Worm (Caenorhabditis elegans): ENCODE measurements around the gene srx-88.

Gene srx-88

DNA sequence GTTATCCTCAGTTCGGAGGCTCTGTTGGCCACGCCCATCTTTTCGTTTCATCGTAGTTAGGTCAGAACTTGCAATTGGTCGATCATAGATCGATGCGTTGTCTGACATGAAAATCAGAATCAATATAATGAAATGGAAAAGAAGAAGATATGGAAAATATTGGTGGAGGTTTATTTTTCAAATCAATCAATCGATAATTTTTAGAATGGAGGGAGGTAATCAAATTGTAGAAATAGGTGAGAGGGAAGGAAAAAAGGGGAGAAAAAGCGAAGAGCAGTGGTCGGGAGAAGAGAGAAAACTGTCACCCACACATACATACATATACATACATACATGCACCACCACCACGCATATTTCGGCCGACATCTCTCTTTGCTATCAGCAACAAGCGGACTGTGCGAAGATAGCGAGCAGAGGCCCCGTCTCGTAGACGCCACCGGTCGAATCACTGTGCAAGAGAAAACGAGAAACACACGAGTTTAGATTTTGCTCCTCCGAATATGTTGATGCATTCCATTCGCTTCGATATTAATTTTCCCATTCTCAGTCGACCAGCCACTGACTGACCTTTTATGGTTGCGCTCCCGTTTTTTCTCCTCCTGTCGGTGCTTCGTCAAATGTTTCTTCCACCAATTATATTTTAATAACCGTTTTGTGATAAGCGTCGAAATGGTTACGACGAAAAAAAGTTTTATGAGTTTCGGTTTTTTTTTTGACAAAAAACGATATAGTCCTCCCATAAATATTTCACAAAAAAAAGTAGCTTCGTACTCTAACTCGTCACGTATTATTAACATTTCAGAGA is 46.1 kb downstream of the srx-88 start, which contains the start of gene F35B12.10:
TSS of gene F35B12.10 (minus strand) at position 51 of the 805 bp plus-strand sequence.
- TF ChIP-seq ztf-23 (GFP tag; IDR thresholded peaks at IDR 0.05) (no peak), tab-1 (GFP tag; IDR thresholded peaks at IDR 0.05) (no peak), med-1 (GFP tag; optimal IDR thresholded peaks at IDR 0.05; ENCODE audit: insufficient read depth) (no peak), flt-1 (GFP tag; IDR thresholded peaks at IDR 0.05) (no peak)

DNA sequence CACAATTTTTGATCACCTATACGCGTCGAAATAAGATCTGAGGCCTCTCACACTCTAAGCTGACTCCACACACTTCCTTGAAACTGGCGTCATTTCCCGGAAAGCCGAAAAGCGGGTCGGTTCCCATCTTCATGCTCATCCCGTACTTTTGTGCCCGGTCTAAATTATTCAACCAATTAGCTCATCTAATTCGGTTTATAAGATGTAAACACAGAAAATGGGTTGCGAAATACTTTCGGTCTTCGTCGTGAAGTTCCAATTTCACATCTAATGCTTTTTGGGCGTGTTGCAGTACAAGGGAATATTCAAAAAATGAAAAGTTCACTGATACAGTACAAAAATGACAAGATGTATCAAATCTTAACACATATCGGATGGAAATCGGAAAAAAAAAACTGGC is 47.8 kb downstream of the srx-88 start:
- TF ChIP-seq T22C8.4 (GFP tag; IDR thresholded peaks at IDR 0.05) (no peak), klf-2 (GFP tag; conservative IDR thresholded peaks at IDR 0.05) (no peak), tab-1 (GFP tag; IDR thresholded peaks at IDR 0.05) (no peak), flt-1 (GFP tag; IDR thresholded peaks at IDR 0.05) (no peak), ref-1 (GFP tag; conservative IDR thresholded peaks at IDR 0.05) (no peak), ztf-23 (GFP tag; IDR thresholded peaks at IDR 0.05) (no peak), cog-1 (tag; optimal IDR thresholded peaks at IDR 0.05) (no peak), med-1 (GFP tag; optimal IDR thresholded peaks at IDR 0.05; ENCODE audit: insufficient read depth) (no peak), ztf-29 (GFP tag; IDR thresholded peaks at IDR 0.05) (no peak)

Data from whole organism, midembryonic.